1 fruit fly cellular context compared by ENCODE assay signal in the genomic region with DNA sequence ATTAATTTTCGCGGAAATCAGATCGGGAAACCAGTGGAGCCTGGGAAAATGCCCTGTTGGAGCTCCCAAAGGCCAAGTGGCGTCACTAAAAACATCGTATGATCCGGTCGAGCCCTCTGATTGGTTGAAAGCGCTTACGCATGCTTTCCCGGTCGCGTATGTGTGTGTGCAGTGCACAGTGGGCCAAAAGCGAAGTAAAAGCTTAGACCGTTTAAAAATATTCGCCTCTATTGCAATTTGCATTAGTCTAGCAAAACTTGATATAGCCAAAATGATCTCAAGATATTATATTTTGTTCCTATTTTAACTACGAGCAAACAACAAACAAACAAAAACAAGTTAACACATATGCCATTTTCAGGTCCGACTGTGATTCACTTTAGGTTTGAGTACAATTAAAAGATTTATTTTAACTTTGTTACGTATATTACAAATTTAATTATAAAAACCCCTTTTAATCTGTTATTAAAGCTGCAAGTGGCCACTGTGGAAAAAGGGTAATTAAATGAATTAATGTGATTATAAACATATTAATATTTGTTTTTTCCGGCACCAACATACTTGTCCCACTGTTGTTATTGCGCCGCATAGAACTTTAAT.
TF ChIP-seq lines count a peak whose summit lies in the region.

No protein-coding gene starts in this region.

TF ChIP-seq in whole organism, embryonic, 481 proteins besides CTCF, POLR2A, EP300 and RAD21 (continued from another document and continues in another):
- peak; percentile 51 for TF ChIP-seq pros (GFP tag; optimal IDR thresholded peaks at IDR 0.05; lab: Kevin White, UChicago)
- TF ChIP-seq slp2 (GFP tag; optimal IDR thresholded peaks at IDR 0.05; lab: Kevin White, UChicago) = peak; percentile 73
- peak; percentile 85 for TF ChIP-seq CG12104 (GFP tag; optimal IDR thresholded peaks at IDR 0.05; lab: Kevin White, UChicago)
- TF ChIP-seq Kr (GFP tag; optimal IDR thresholded peaks at IDR 0.05; lab: Kevin White, UChicago) = no peak
- TF ChIP-seq CG17328 (GFP tag; IDR thresholded peaks at IDR 0.05; lab: Robert Waterston, UW) = peak; percentile 66
- peak; percentile 93 for TF ChIP-seq CG12659 (GFP tag; optimal IDR thresholded peaks at IDR 0.05; lab: Kevin White, UChicago)
- TF ChIP-seq chm (GFP tag; IDR thresholded peaks at IDR 0.05; lab: Robert Waterston, UW) = peak; percentile 51; the same call in 1 of the 2 replicates
- TF ChIP-seq CG17802 (tag; optimal IDR thresholded peaks at IDR 0.05; lab: Kevin White, UChicago) = peak; percentile 44
- peak; percentile 61 for TF ChIP-seq Jarid2 (GFP tag; optimal IDR thresholded peaks at IDR 0.05; lab: Kevin White, UChicago)
- TF ChIP-seq exex (tag; optimal IDR thresholded peaks at IDR 0.05; lab: Kevin White, UChicago) = peak; percentile 68
- TF ChIP-seq chn (GFP tag; optimal IDR thresholded peaks at IDR 0.05; lab: Kevin White, UChicago) = peak; percentile 72
- no peak; the same call in 1 of the 2 replicates for TF ChIP-seq bowl (GFP tag; IDR thresholded peaks at IDR 0.05; lab: Robert Waterston, UW)
- peak; percentile 57 for TF ChIP-seq Lhr (GFP tag; optimal IDR thresholded peaks at IDR 0.05; lab: Kevin White, UChicago)
- peak; percentile 78 for TF ChIP-seq Mad (GFP tag; optimal IDR thresholded peaks at IDR 0.05; lab: Kevin White, UChicago)
- TF ChIP-seq CG33213 (GFP tag; optimal IDR thresholded peaks at IDR 0.05; lab: Kevin White, UChicago) = peak; percentile 45
- no peak for TF ChIP-seq prd (optimal IDR thresholded peaks at IDR 0.05; lab: Kevin White, UChicago)
- TF ChIP-seq prd (GFP tag; IDR thresholded peaks at IDR 0.05; lab: Robert Waterston, UW) = peak; percentile 72; the same call in 2 of the 3 replicates
- TF ChIP-seq D19B (GFP tag; optimal IDR thresholded peaks at IDR 0.05; lab: Kevin White, UChicago) = peak; percentile 72
- peak; percentile 94 for TF ChIP-seq Sox100B (GFP tag; optimal IDR thresholded peaks at IDR 0.05; lab: Kevin White, UChicago)
- TF ChIP-seq CG13624 (GFP tag; optimal IDR thresholded peaks at IDR 0.05; lab: Kevin White, UChicago) = peak; percentile 85
- peak; percentile 57; the same call in 2 of the 3 replicates for TF ChIP-seq B-H1 (GFP tag; IDR thresholded peaks at IDR 0.05; lab: Robert Waterston, UW)
- peak; percentile 67; the same call in 1 of the 4 replicates for TF ChIP-seq chinmo (GFP tag; IDR thresholded peaks at IDR 0.05; lab: Robert Waterston, UW; ENCODE audit: partially characterized antibody)
- TF ChIP-seq ap (GFP tag; IDR thresholded peaks at IDR 0.05; lab: Robert Waterston, UW) = 0 out of 2 replicates have a peak, but pooled peaks have one; percentile 28
- TF ChIP-seq CG8924 (tag; optimal IDR thresholded peaks at IDR 0.05; lab: Kevin White, UChicago) = peak; percentile 86
- peak; percentile 88 for TF ChIP-seq CG12391 (tag; optimal IDR thresholded peaks at IDR 0.05; lab: Kevin White, UChicago)
- peak; percentile 96 for TF ChIP-seq Nf-YB (GFP tag; optimal IDR thresholded peaks at IDR 0.05; lab: Kevin White, UChicago)
- TF ChIP-seq ERR (GFP tag; optimal IDR thresholded peaks at IDR 0.05; lab: Kevin White, UChicago) = peak; percentile 45
- TF ChIP-seq gt (GFP tag; IDR thresholded peaks at IDR 0.05; lab: Robert Waterston, UW) = no peak
- TF ChIP-seq tup (GFP tag; optimal IDR thresholded peaks at IDR 0.05; lab: Kevin White, UChicago) = peak; percentile 54
- peak; percentile 40; the same call in 2 of the 3 replicates for TF ChIP-seq CG11456 (GFP tag; IDR thresholded peaks at IDR 0.05; lab: Robert Waterston, UW)
- peak; percentile 69 for TF ChIP-seq repo (GFP tag; optimal IDR thresholded peaks at IDR 0.05; lab: Kevin White, UChicago)
- TF ChIP-seq CG9932 (GFP tag; IDR thresholded peaks at IDR 0.05; lab: Robert Waterston, UW) = peak; percentile 82
- TF ChIP-seq eve (GFP tag; optimal IDR thresholded peaks at IDR 0.05; lab: Kevin White, UChicago) = no peak
- peak; percentile 70 for TF ChIP-seq CG12071 (GFP tag; optimal IDR thresholded peaks at IDR 0.05; lab: Kevin White, UChicago)
- peak; percentile 85 for TF ChIP-seq org-1 (GFP tag; optimal IDR thresholded peaks at IDR 0.05; lab: Kevin White, UChicago)
- no peak for TF ChIP-seq CG12769 (tag; optimal IDR thresholded peaks at IDR 0.05; lab: Kevin White, UChicago)
- peak; percentile 84 for TF ChIP-seq Sox102F (GFP tag; optimal IDR thresholded peaks at IDR 0.05; lab: Kevin White, UChicago)
- TF ChIP-seq maf-S (GFP tag; optimal IDR thresholded peaks at IDR 0.05; lab: Kevin White, UChicago) = peak; percentile 69
- peak in 1 of 3 experiments; percentile 2 for TF ChIP-seq Stat92E (GFP tag; optimal IDR thresholded peaks at IDR 0.05; lab: Kevin White, UChicago)
- TF ChIP-seq klu (GFP tag; IDR thresholded peaks at IDR 0.05; lab: Robert Waterston, UW) = peak; percentile 56; the same call in 1 of the 2 replicates
- peak; percentile 87 for TF ChIP-seq CG17385 (GFP tag; optimal IDR thresholded peaks at IDR 0.05; lab: Kevin White, UChicago)
- peak; percentile 87 for TF ChIP-seq vvl (GFP tag; IDR thresholded peaks at IDR 0.05; lab: Robert Waterston, UW)
- no peak; the same call in 1 of the 2 replicates for TF ChIP-seq Scr (GFP tag; IDR thresholded peaks at IDR 0.05; lab: Robert Waterston, UW; ENCODE audit: partially characterized antibody)
- TF ChIP-seq CG7271 (tag; optimal IDR thresholded peaks at IDR 0.05; lab: Kevin White, UChicago) = no peak
- TF ChIP-seq sob (GFP tag; IDR thresholded peaks at IDR 0.05; lab: Robert Waterston, UW) = peak; percentile 75
- TF ChIP-seq fu2 (GFP tag; optimal IDR thresholded peaks at IDR 0.05; lab: Kevin White, UChicago) = peak; percentile 71
- peak; percentile 87 for TF ChIP-seq NfI (GFP tag; optimal IDR thresholded peaks at IDR 0.05; lab: Kevin White, UChicago)
- no peak for TF ChIP-seq hb (GFP tag; IDR thresholded peaks at IDR 0.05; lab: Robert Waterston, UW; ENCODE audit: partially characterized antibody)
- peak; percentile 7; the same call in 1 of the 2 replicates for TF ChIP-seq CG13287 (GFP tag; IDR thresholded peaks at IDR 0.05; lab: Robert Waterston, UW; ENCODE audit: partially characterized antibody)
- TF ChIP-seq crc (GFP tag; optimal IDR thresholded peaks at IDR 0.05; lab: Kevin White, UChicago) = no peak
- TF ChIP-seq CG9797 (GFP tag; optimal IDR thresholded peaks at IDR 0.05; lab: Kevin White, UChicago) = no peak
- peak; percentile 83 for TF ChIP-seq CG1233 (GFP tag; optimal IDR thresholded peaks at IDR 0.05; lab: Kevin White, UChicago)
- peak; percentile 76 for TF ChIP-seq seq (GFP tag; IDR thresholded peaks at IDR 0.05; lab: Robert Waterston, UW)
- peak; percentile 68 for TF ChIP-seq YL-1 (GFP tag; optimal IDR thresholded peaks at IDR 0.05; lab: Kevin White, UChicago)
- peak; percentile 44; the same call in 1 of the 2 replicates for TF ChIP-seq ato (GFP tag; IDR thresholded peaks at IDR 0.05; lab: Robert Waterston, UW; ENCODE audit: partially characterized antibody)
- peak; percentile 57 for TF ChIP-seq grn (GFP tag; optimal IDR thresholded peaks at IDR 0.05; lab: Kevin White, UChicago)
- peak; percentile 33 for TF ChIP-seq CG17186 (GFP tag; optimal IDR thresholded peaks at IDR 0.05; lab: Kevin White, UChicago)
- no peak for TF ChIP-seq crol (GFP tag; IDR thresholded peaks at IDR 0.05; lab: Robert Waterston, UW)
- TF ChIP-seq CG16815 (GFP tag; optimal IDR thresholded peaks at IDR 0.05; lab: Kevin White, UChicago) = peak; percentile 72
- TF ChIP-seq CG42726 (GFP tag; IDR thresholded peaks at IDR 0.05; lab: Robert Waterston, UW; ENCODE audit: partially characterized antibody) = no peak
- no peak for TF ChIP-seq CG17612 (GFP tag; IDR thresholded peaks at IDR 0.05; lab: Robert Waterston, UW)
- TF ChIP-seq CG11085 (GFP tag; IDR thresholded peaks at IDR 0.05; lab: Robert Waterston, UW) = 0 out of 2 replicates have a peak, but pooled peaks have one; percentile 31
- no peak for TF ChIP-seq CG4617 (GFP tag; optimal IDR thresholded peaks at IDR 0.05; lab: Kevin White, UChicago; ENCODE audit: borderline replicate concordance)
- TF ChIP-seq fd96Cb (tag; optimal IDR thresholded peaks at IDR 0.05; lab: Kevin White, UChicago) = peak; percentile 75
- TF ChIP-seq BtbVII (GFP tag; optimal IDR thresholded peaks at IDR 0.05; lab: Kevin White, UChicago) = peak; percentile 93
- no peak for TF ChIP-seq CG17568 (GFP tag; optimal IDR thresholded peaks at IDR 0.05; lab: Kevin White, UChicago)
- TF ChIP-seq vnd (GFP tag; IDR thresholded peaks at IDR 0.05; lab: Robert Waterston, UW; ENCODE audit: partially characterized antibody) = peak; percentile 52; the same call in 1 of the 3 replicates
- TF ChIP-seq CG10543 (GFP tag; optimal IDR thresholded peaks at IDR 0.05; lab: Kevin White, UChicago) = peak; percentile 96
- no peak for TF ChIP-seq Sin3A (optimal IDR thresholded peaks at IDR 0.05; lab: Kevin White, UChicago)
- TF ChIP-seq CG7372 (GFP tag; IDR thresholded peaks at IDR 0.05; lab: Robert Waterston, UW) = peak; percentile 58
- peak; percentile 27 for TF ChIP-seq CG11398 (GFP tag; optimal IDR thresholded peaks at IDR 0.05; lab: Kevin White, UChicago)
- peak; percentile 72 for TF ChIP-seq CG33557 (GFP tag; optimal IDR thresholded peaks at IDR 0.05; lab: Kevin White, UChicago)
- TF ChIP-seq CG18011 (GFP tag; optimal IDR thresholded peaks at IDR 0.05; lab: Kevin White, UChicago) = peak; percentile 74
- peak; percentile 52 for TF ChIP-seq CG15073 (GFP tag; optimal IDR thresholded peaks at IDR 0.05; lab: Kevin White, UChicago)
- peak; percentile 69 for TF ChIP-seq Ada2b (GFP tag; IDR thresholded peaks at IDR 0.05; lab: Robert Waterston, UW)
- no peak for TF ChIP-seq sima (GFP tag; optimal IDR thresholded peaks at IDR 0.05; lab: Kevin White, UChicago)
- peak; percentile 90 for TF ChIP-seq CG2120 (GFP tag; optimal IDR thresholded peaks at IDR 0.05; lab: Kevin White, UChicago)
- peak; percentile 80 for TF ChIP-seq CG12299 (tag; optimal IDR thresholded peaks at IDR 0.05; lab: Kevin White, UChicago)
- no peak for TF ChIP-seq bigmax (GFP tag; optimal IDR thresholded peaks at IDR 0.05; lab: Kevin White, UChicago)
- TF ChIP-seq CG9727 (GFP tag; optimal IDR thresholded peaks at IDR 0.05; lab: Kevin White, UChicago) = peak; percentile 94
- TF ChIP-seq dati (GFP tag; IDR thresholded peaks at IDR 0.05; lab: Robert Waterston, UW) = no peak
- TF ChIP-seq Trl (optimal IDR thresholded peaks at IDR 0.05; lab: Kevin White, UChicago) = no peak
- peak; percentile 78 for TF ChIP-seq Trl (GFP tag; optimal IDR thresholded peaks at IDR 0.05; lab: Kevin White, UChicago)
- TF ChIP-seq CG10366 (GFP tag; IDR thresholded peaks at IDR 0.05; lab: Robert Waterston, UW) = peak; percentile 37
- peak; percentile 52 for TF ChIP-seq Spps (tag; optimal IDR thresholded peaks at IDR 0.05; lab: Kevin White, UChicago)
- peak; percentile 62 for TF ChIP-seq CG12942 (GFP tag; optimal IDR thresholded peaks at IDR 0.05; lab: Kevin White, UChicago)
- TF ChIP-seq slou (GFP tag; optimal IDR thresholded peaks at IDR 0.05; lab: Kevin White, UChicago) = peak; percentile 72
- TF ChIP-seq Oaz (GFP tag; IDR thresholded peaks at IDR 0.05; lab: Robert Waterston, UW) = no peak; the same call in 1 of the 2 replicates
- no peak; the same call in 1 of the 2 replicates for TF ChIP-seq ttk (GFP tag; IDR thresholded peaks at IDR 0.05; lab: Robert Waterston, UW)
- peak; percentile 65 for TF ChIP-seq jumu (GFP tag; optimal IDR thresholded peaks at IDR 0.05; lab: Kevin White, UChicago)
- TF ChIP-seq Dip2 (GFP tag; IDR thresholded peaks at IDR 0.05; lab: Robert Waterston, UW) = no peak
- peak; percentile 74 for TF ChIP-seq Blimp-1 (GFP tag; optimal IDR thresholded peaks at IDR 0.05; lab: Kevin White, UChicago)
- no peak for TF ChIP-seq pzg (GFP tag; optimal IDR thresholded peaks at IDR 0.05; lab: Kevin White, UChicago)
- peak; percentile 69 to 74 for TF ChIP-seq chif (GFP tag; optimal IDR thresholded peaks at IDR 0.05; lab: Kevin White, UChicago)
- peak; percentile 64; the same call in 1 of the 2 replicates for TF ChIP-seq CG6272 (GFP tag; IDR thresholded peaks at IDR 0.05; lab: Robert Waterston, UW)
- no peak for TF ChIP-seq nerfin-2 (GFP tag; IDR thresholded peaks at IDR 0.05; lab: Robert Waterston, UW; ENCODE audit: partially characterized antibody)
- TF ChIP-seq pnt (GFP tag; optimal IDR thresholded peaks at IDR 0.05; lab: Kevin White, UChicago) = peak; percentile 46
- peak; percentile 81; the same call in 2 of the 3 replicates for TF ChIP-seq dysf (GFP tag; IDR thresholded peaks at IDR 0.05; lab: Robert Waterston, UW)
- peak; percentile 90 for TF ChIP-seq CG6765 (GFP tag; optimal IDR thresholded peaks at IDR 0.05; lab: Kevin White, UChicago)
- TF ChIP-seq psq (GFP tag; optimal IDR thresholded peaks at IDR 0.05; lab: Kevin White, UChicago) = peak; percentile 13
- peak; percentile 72 for TF ChIP-seq lmd (GFP tag; IDR thresholded peaks at IDR 0.05; lab: Robert Waterston, UW)
- TF ChIP-seq CG8089 (GFP tag; optimal IDR thresholded peaks at IDR 0.05; lab: Kevin White, UChicago) = peak; percentile 63
- TF ChIP-seq CG3847 (GFP tag; IDR thresholded peaks at IDR 0.05; lab: Robert Waterston, UW) = peak; percentile 74
- peak; percentile 43 for TF ChIP-seq ranshi (GFP tag; IDR thresholded peaks at IDR 0.05; lab: Robert Waterston, UW)
- peak; percentile 74 for TF ChIP-seq shn (GFP tag; optimal IDR thresholded peaks at IDR 0.05; lab: Kevin White, UChicago)
- TF ChIP-seq sr (GFP tag; IDR thresholded peaks at IDR 0.05; lab: Robert Waterston, UW) = peak; percentile 19; the same call in 1 of the 3 replicates
- peak; percentile 82 for TF ChIP-seq tio (GFP tag; optimal IDR thresholded peaks at IDR 0.05; lab: Kevin White, UChicago)
- TF ChIP-seq unc-4 (GFP tag; IDR thresholded peaks at IDR 0.05; lab: Robert Waterston, UW; ENCODE audit: partially characterized antibody) = no peak
- TF ChIP-seq CG32767 (GFP tag; IDR thresholded peaks at IDR 0.05; lab: Robert Waterston, UW) = peak; percentile 62
- TF ChIP-seq usp (GFP tag; optimal IDR thresholded peaks at IDR 0.05; lab: Kevin White, UChicago) = no peak
- TF ChIP-seq CG8290 (GFP tag; optimal IDR thresholded peaks at IDR 0.05; lab: Kevin White, UChicago) = peak; percentile 36
- peak; percentile 34 to 88 for TF ChIP-seq CG8290 (tag; optimal IDR thresholded peaks at IDR 0.05; lab: Kevin White, UChicago)
- peak; percentile 55 for TF ChIP-seq eyg (GFP tag; optimal IDR thresholded peaks at IDR 0.05; lab: Kevin White, UChicago)
- TF ChIP-seq stc (GFP tag; IDR thresholded peaks at IDR 0.05; lab: Robert Waterston, UW) = peak; percentile 64
- no peak for TF ChIP-seq wdn (GFP tag; IDR thresholded peaks at IDR 0.05; lab: Robert Waterston, UW)
- TF ChIP-seq CG18619 (GFP tag; optimal IDR thresholded peaks at IDR 0.05; lab: Kevin White, UChicago) = peak; percentile 90
- peak; percentile 63; the same call in 1 of the 2 replicates for TF ChIP-seq CG16779 (GFP tag; IDR thresholded peaks at IDR 0.05; lab: Robert Waterston, UW)
- peak; percentile 84 for TF ChIP-seq CG5180 (GFP tag; optimal IDR thresholded peaks at IDR 0.05; lab: Kevin White, UChicago)
- peak; percentile 83 for TF ChIP-seq Ssrp (tag; optimal IDR thresholded peaks at IDR 0.05; lab: Kevin White, UChicago)
